Fruit fly (Drosophila melanogaster) whole organism, wandering third instar larva: ENCODE results near the gene SdhC.

ENCODE experiments used
- CG32264 ChIP-seq: fragments of 200-800 bp; sonication (Bioruptor generic); optimal IDR thresholded peaks from 2 replicates; lab custom pipeline; 2016; ENCODE audit warnings: missing biosample characterization, missing genetic modification characterization
- CG9705 ChIP-seq: fragments of 200-800 bp; sonication (Bioruptor generic); optimal IDR thresholded peaks from 2 replicates; lab custom pipeline; 2018; ENCODE audit warnings: missing biosample characterization, mild to moderate bottlenecking, missing genetic modification characterization
- CrebA ChIP-seq: fragments of 200-800 bp; sonication (Bioruptor generic); optimal IDR thresholded peaks from 2 replicates; lab custom pipeline; 2016; ENCODE audit warnings: missing biosample characterization, mild to moderate bottlenecking, missing genetic modification characterization, borderline replicate concordance
- Dfd ChIP-seq: fragments of >200 bp; optimal IDR thresholded peaks from 2 replicates; lab custom pipeline; 2017; ENCODE audit warnings: missing biosample characterization, missing genetic modification characterization
- Dif ChIP-seq: fragments of 200-275, 200-300 bp; sonication (Bioruptor generic); optimal IDR thresholded peaks from 2 replicates; lab custom pipeline; 2018; ENCODE audit warnings: missing biosample characterization, missing genetic modification characterization; ENCODE audit not compliant: partially characterized antibody
- HLH106 ChIP-seq: fragments of 200-800 bp; optimal IDR thresholded peaks from 3 replicates; lab custom pipeline; 2019; ENCODE audit warnings: missing biosample characterization, mild to moderate bottlenecking, missing genetic modification characterization, moderate library complexity
- Hnf4 ChIP-seq: fragments of 200-800 bp; sonication (Bioruptor generic); optimal IDR thresholded peaks from 2 replicates; lab custom pipeline; 2016; ENCODE audit warnings: missing biosample characterization, mild to moderate bottlenecking, missing genetic modification characterization
- Hr83 ChIP-seq: fragments of 200-300 bp; sonication (Bioruptor generic); optimal IDR thresholded peaks from 2 replicates; lab custom pipeline; 2016; ENCODE audit warnings: missing biosample characterization, mild to moderate bottlenecking, missing genetic modification characterization, moderate library complexity; ENCODE audit not compliant: poor library complexity, severe bottlenecking
- Mio ChIP-seq: sonication (Bioruptor generic); optimal IDR thresholded peaks from 2 replicates; lab custom pipeline; 2016; ENCODE audit warnings: missing biosample characterization, missing genetic modification characterization
- Myc ChIP-seq: fragments of >200 bp; optimal IDR thresholded peaks from 2 replicates; lab custom pipeline; 2017
- OdsH ChIP-seq: fragments of 200-800 bp; sonication (Bioruptor generic); optimal IDR thresholded peaks from 2 replicates; lab custom pipeline; 2016; ENCODE audit warnings: missing biosample characterization, mild to moderate bottlenecking, missing genetic modification characterization
- Rel ChIP-seq, 2 experiments: fragments of 200-800 bp; sonication (Bioruptor generic) in 1 of 2; optimal IDR thresholded peaks; 2 replicates in 1 of 2; 3 replicates in 1 of 2; lab custom pipeline; 2016 to 2019; ENCODE audit warnings: mild to moderate bottlenecking in 2 of 2, missing biosample characterization in 2 of 2, missing genetic modification characterization in 2 of 2, moderate library complexity in 1 of 2
- Sp1 ChIP-seq: fragments of 200-800 bp; sonication (Bioruptor generic); optimal IDR thresholded peaks from 3 replicates; lab custom pipeline; 2019; ENCODE audit warnings: missing biosample characterization, mild to moderate bottlenecking, missing genetic modification characterization, moderate library complexity
- br ChIP-seq: fragments of 200-800 bp; sonication (Bioruptor generic); optimal IDR thresholded peaks from 2 replicates; lab custom pipeline; 2016; ENCODE audit warnings: missing biosample characterization, missing genetic modification characterization
- brk ChIP-seq: fragments of 200-800 bp; sonication (Bioruptor generic); optimal IDR thresholded peaks from 2 replicates; lab custom pipeline; 2016; ENCODE audit warnings: missing biosample characterization, mild to moderate bottlenecking, missing genetic modification characterization
- dl ChIP-seq, 2 experiments: fragments of 175-275, 200-275 bp in 1 of 2; fragments of 200-275 bp in 1 of 2; sonication (Bioruptor generic); optimal IDR thresholded peaks; lab custom pipeline; 2018; ENCODE audit warnings: mild to moderate bottlenecking in 2 of 2, missing biosample characterization in 2 of 2, missing genetic modification characterization in 2 of 2, moderate library complexity in 2 of 2; ENCODE audit not compliant: partially characterized antibody in 2 of 2, insufficient read depth in 1 of 2
- dmrt93B ChIP-seq: fragments of 200-800 bp; sonication (Bioruptor generic); optimal IDR thresholded peaks from 2 replicates; lab custom pipeline; 2018; ENCODE audit warnings: missing biosample characterization, mild to moderate bottlenecking, missing genetic modification characterization
- dsf ChIP-seq: sonication (Bioruptor generic); optimal IDR thresholded peaks from 2 replicates; lab custom pipeline; 2016; ENCODE audit warnings: missing biosample characterization, missing genetic modification characterization, borderline replicate concordance
- ey ChIP-seq: fragments of 200-800 bp; sonication (Bioruptor generic); optimal IDR thresholded peaks from 2 replicates; lab custom pipeline; 2016; ENCODE audit warnings: missing biosample characterization, missing genetic modification characterization
- foxo ChIP-seq, 2 experiments: fragments of 200-800 bp; sonication (Bioruptor generic); optimal IDR thresholded peaks; 2 replicates in 1 of 2; 3 replicates in 1 of 2; lab custom pipeline; 2016 to 2017; ENCODE audit warnings: missing biosample characterization in 2 of 2, missing genetic modification characterization in 2 of 2
- fru ChIP-seq: fragments of 200-800 bp; sonication (Bioruptor generic); optimal IDR thresholded peaks from 3 replicates; lab custom pipeline; 2016; ENCODE audit warnings: missing biosample characterization, mild to moderate bottlenecking, missing genetic modification characterization
- h ChIP-seq: fragments of 200-800 bp; sonication (Bioruptor generic); optimal IDR thresholded peaks from 3 replicates; lab custom pipeline; 2016; ENCODE audit warnings: missing biosample characterization, mild to moderate bottlenecking, missing genetic modification characterization
- lola ChIP-seq: fragments of >200 bp; optimal IDR thresholded peaks from 2 replicates; lab custom pipeline; 2017; ENCODE audit warnings: missing biosample characterization, missing genetic modification characterization
- pan ChIP-seq: fragments of >200 bp; optimal IDR thresholded peaks from 2 replicates; lab custom pipeline; 2017
- psq ChIP-seq: fragments of 200-800 bp; sonication (Bioruptor generic); optimal IDR thresholded peaks from 3 replicates; lab custom pipeline; 2017; ENCODE audit warnings: missing biosample characterization, mild to moderate bottlenecking, missing genetic modification characterization, moderate library complexity
- rgr ChIP-seq: fragments of 200-800 bp; sonication (Bioruptor generic); optimal IDR thresholded peaks from 3 replicates; lab custom pipeline; 2016; ENCODE audit warnings: missing biosample characterization, mild to moderate bottlenecking, missing genetic modification characterization
- sage ChIP-seq: fragments of 200-800 bp; sonication (Bioruptor generic); optimal IDR thresholded peaks from 2 replicates; lab custom pipeline; 2016; ENCODE audit warnings: missing biosample characterization, mild to moderate bottlenecking, missing genetic modification characterization
- sv ChIP-seq: fragments of 200-800 bp; sonication (Bioruptor generic); optimal IDR thresholded peaks from 3 replicates; lab custom pipeline; 2016; ENCODE audit warnings: missing biosample characterization, missing genetic modification characterization
- usp ChIP-seq: fragments of >200 bp; optimal IDR thresholded peaks from 2 replicates; lab custom pipeline; 2017; ENCODE audit warnings: missing biosample characterization, missing genetic modification characterization
- woc ChIP-seq: sonication (Bioruptor generic); optimal IDR thresholded peaks from 2 replicates; lab custom pipeline; 2016; ENCODE audit warnings: missing biosample characterization, mild to moderate bottlenecking, missing genetic modification characterization

SdhC gene

DNA sequence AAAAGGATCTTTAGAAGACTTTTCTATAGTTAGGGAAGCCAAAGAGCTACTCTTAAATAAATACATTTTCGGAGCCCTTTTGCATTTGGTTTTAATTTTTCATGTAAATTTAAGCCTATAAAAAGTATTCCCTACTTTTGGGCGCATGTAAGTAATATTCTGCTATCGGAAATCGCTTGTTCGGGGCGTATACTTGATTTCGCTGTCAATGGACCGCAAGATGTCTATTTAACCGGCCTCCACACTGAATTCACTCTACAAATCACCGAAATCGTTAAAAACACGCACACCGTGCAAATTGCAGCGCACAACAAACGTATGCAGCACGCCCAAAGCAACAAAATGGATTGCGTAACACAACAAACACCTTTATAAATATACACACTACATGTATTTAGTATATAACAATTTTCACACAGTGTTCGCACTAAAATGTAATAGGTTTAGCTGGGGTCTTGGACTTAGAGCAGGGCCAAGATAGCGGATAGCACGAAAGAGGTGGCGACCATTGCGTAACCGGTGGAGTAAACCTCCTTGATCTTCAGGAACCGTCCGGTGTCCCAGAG lies 800 bp downstream of the SdhC start:
- TF ChIP-seq brk (GFP tag; lab: Kevin White, UChicago) (peak; percentile 6), Myc (lab: Kevin White, UChicago) (peak; percentile 13), Dif (no peak), Dfd (GFP tag; lab: Kevin White, UChicago) (no peak), ey (GFP tag; lab: Kevin White, UChicago) (no peak), lola (GFP tag; lab: Kevin White, UChicago) (no peak)

DNA sequence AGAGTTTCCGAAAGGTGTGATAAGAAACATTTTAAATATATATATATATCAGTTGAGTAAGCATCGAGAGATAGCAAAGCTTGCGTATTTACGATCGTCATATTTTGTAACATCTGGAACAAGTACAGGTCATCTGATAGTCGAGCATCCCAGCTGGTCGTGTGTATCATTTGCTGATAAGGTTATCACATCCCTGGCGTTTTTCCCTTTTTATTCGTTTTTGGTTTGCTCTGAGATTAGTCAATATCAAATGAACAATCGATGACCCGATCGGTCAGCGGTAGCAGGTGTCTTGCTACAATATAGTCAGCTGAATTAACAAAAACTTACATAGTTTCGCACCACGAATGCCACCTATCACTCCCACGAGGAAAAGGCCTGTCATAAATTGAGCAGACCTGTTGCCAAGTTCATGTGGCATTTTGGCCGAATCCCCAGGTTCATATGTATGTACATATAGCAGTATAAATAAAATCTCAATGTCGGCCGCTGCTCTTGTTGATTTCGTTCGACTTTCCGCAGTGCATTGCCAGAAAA lies 8.7 kb downstream of the SdhC start:
- no peak for TF ChIP-seq CrebA
- TF ChIP-seq OdsH (GFP tag; lab: Kevin White, UChicago), result peak; percentile 85
- peak; percentile 61 for TF ChIP-seq pan
- peak; percentile 53 for TF ChIP-seq woc (GFP tag; lab: Kevin White, UChicago)
- TF ChIP-seq psq (GFP tag; lab: Kevin White, UChicago), result peak; percentile 74
- peak; percentile 65 for TF ChIP-seq HLH106 (tag; lab: Kevin White, UChicago)
- peak; percentile 74 for TF ChIP-seq Sp1 (GFP tag; lab: Kevin White, UChicago)
- TF ChIP-seq usp (GFP tag; lab: Kevin White, UChicago), result no peak
- TF ChIP-seq CG9705 (GFP tag; lab: Kevin White, UChicago), result no peak
- TF ChIP-seq br (GFP tag; lab: Kevin White, UChicago), result peak; percentile 56
- TF ChIP-seq brk (GFP tag; lab: Kevin White, UChicago), result peak; percentile 86
- no peak for TF ChIP-seq dsf (GFP tag; lab: Kevin White, UChicago)
- peak; percentile 39 for TF ChIP-seq sv (GFP tag; lab: Kevin White, UChicago)
- peak; percentile 85 for TF ChIP-seq h (GFP tag; lab: Kevin White, UChicago)
- TF ChIP-seq sage (GFP tag; lab: Kevin White, UChicago), result peak; percentile 80
- no peak for TF ChIP-seq Hr83 (GFP tag; lab: Kevin White, UChicago)
- TF ChIP-seq Hnf4, result peak; percentile 50
- TF ChIP-seq Rel (GFP tag; optimal IDR thresholded peaks at IDR 0.05; lab: Kevin White, UChicago), result peak; percentile 77
- TF ChIP-seq Rel (tag; optimal IDR thresholded peaks at IDR 0.05; lab: Kevin White, UChicago), result peak; percentile 42
- peak; percentile 55 for TF ChIP-seq CG32264 (GFP tag; lab: Kevin White, UChicago)
- peak; percentile 76 for TF ChIP-seq fru (GFP tag; lab: Kevin White, UChicago)
- TF ChIP-seq Mio (GFP tag; lab: Kevin White, UChicago), result no peak
- TF ChIP-seq foxo (GFP tag; optimal IDR thresholded peaks at IDR 0.05; lab: Kevin White, UChicago), result peak; percentile 39 to 81
- TF ChIP-seq ey (GFP tag; lab: Kevin White, UChicago), result peak; percentile 69
- peak; percentile 32 for TF ChIP-seq dmrt93B
- TF ChIP-seq rgr (GFP tag; lab: Kevin White, UChicago), result peak; percentile 86

dm6 chr3R:11200042-11200884 lies 9.4 kb downstream of the SdhC start:
- TF ChIP-seq foxo (GFP tag; optimal IDR thresholded peaks at IDR 0.05; lab: Kevin White, UChicago) (no peak), Dif (peak; percentile 83), dl (GFP tag; optimal IDR thresholded peaks at IDR 0.05; lab: Kevin White, UChicago; ENCODE audit: insufficient read depth in 1 of 2, partially characterized antibody in 2 of 2) (peak; percentile 48 to 81), Hr83 (GFP tag; lab: Kevin White, UChicago) (peak; percentile 21)

- peak; percentile 36 for TF ChIP-seq h (GFP tag; lab: Kevin White, UChicago)
- TF ChIP-seq woc (GFP tag; lab: Kevin White, UChicago), result no peak
- TF ChIP-seq OdsH (GFP tag; lab: Kevin White, UChicago), result no peak
- TF ChIP-seq Rel (GFP tag; optimal IDR thresholded peaks at IDR 0.05; lab: Kevin White, UChicago), result no peak
- TF ChIP-seq Rel (tag; optimal IDR thresholded peaks at IDR 0.05; lab: Kevin White, UChicago), result peak; percentile 47
These were observed 10.3 kb downstream of the SdhC start for dm6 chr3R:11199227-11199835.
